Fruit fly (Drosophila melanogaster) whole organism, embryonic: Measurements from ENCODE around the gene CG42633.

Experiments
- CG12659 ChIP-seq: fragments of 200-800 bp; sonication (Bioruptor generic); optimal IDR thresholded peaks from 3 replicates; lab custom pipeline; 2017; ENCODE audit warnings: mild to moderate bottlenecking, missing biosample characterization, missing genetic modification reagents, missing genetic modification characterization
- CG7786 ChIP-seq: fragments of 200-800 bp; sonication (Bioruptor generic); optimal IDR thresholded peaks from 2 replicates; lab custom pipeline; 2016; ENCODE audit warnings: missing biosample characterization, missing genetic modification characterization
- Dll ChIP-seq: fragments of 200-800 bp; sonication (Bioruptor generic); IDR thresholded peaks from 4 replicates; pipeline ENCODE4 v1.3.6; 2022; ENCODE audit warnings: missing biosample characterization, missing genetic modification characterization; ENCODE audit not compliant: partially characterized antibody
- NK7.1 ChIP-seq: fragments of 200-800 bp; sonication (Bioruptor generic); optimal IDR thresholded peaks from 3 replicates; lab custom pipeline; 2016; ENCODE audit warnings: missing biosample characterization, missing genetic modification characterization
- usp ChIP-seq: fragments of >200 bp; optimal IDR thresholded peaks from 2 replicates; lab custom pipeline; 2017; ENCODE audit warnings: missing biosample characterization, missing genetic modification characterization
- z ChIP-seq: fragments of 200-800 bp; sonication (Bioruptor generic); IDR thresholded peaks from 3 replicates; pipeline ENCODE4 v1.3.6; 2022; ENCODE audit warnings: missing biosample characterization, missing genetic modification characterization

DNA sequence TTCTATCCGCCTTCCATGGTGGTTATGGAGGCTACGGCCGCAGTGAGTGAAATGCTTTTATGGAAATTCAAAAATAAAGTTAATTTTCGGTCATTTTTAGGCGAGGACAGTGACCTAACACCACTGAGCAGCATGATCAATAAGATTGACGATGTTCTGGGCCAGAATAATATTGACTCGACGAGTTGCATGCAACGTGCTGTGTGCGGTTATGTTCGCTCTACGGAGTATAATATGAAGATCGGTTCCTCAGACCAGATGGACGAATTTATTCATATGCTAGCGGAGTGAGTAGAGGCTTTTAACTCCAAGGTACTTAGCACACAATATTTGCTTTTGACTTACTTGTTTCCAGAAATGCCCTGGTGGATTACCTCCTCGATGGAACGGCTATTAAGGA is 1.9 kb downstream of the CG42633 start:
- no peak for TF ChIP-seq z (GFP tag; lab: Robert Waterston, UW)
- TF ChIP-seq CG7786 = no peak
- TF ChIP-seq NK7.1 = no peak
- no peak for TF ChIP-seq Dll (GFP tag; lab: Robert Waterston, UW)
- no peak for TF ChIP-seq usp
- no peak for TF ChIP-seq CG12659 (GFP tag; lab: Kevin White, UChicago)
